Fruit fly (Drosophila melanogaster) whole organism, pupa: ENCODE measurements around the gene caz.

Experiments
- CG10348 ChIP-seq: fragments of 200-800 bp; sonication (Bioruptor generic); IDR thresholded peaks from 2 replicates; pipeline ENCODE4 v1.3.6; 2022; ENCODE audit warnings: missing biosample characterization, missing genetic modification characterization
- CG12605 ChIP-seq: fragments of 200-800 bp; sonication (Bioruptor generic); IDR thresholded peaks from 2 replicates; pipeline ENCODE4 v1.3.6; 2022; ENCODE audit warnings: missing biosample characterization, missing genetic modification characterization
- CG13204 ChIP-seq: fragments of 200-800 bp; sonication (Bioruptor generic); optimal IDR thresholded peaks from 2 replicates; lab custom pipeline; 2018; ENCODE audit warnings: missing biosample characterization, mild to moderate bottlenecking, missing genetic modification characterization, moderate library complexity
- CG14655 ChIP-seq: fragments of 200-800 bp; sonication (Bioruptor generic); optimal IDR thresholded peaks from 3 replicates; lab custom pipeline; 2017; ENCODE audit warnings: mild to moderate bottlenecking, missing biosample characterization, missing genetic modification reagents, missing genetic modification characterization
- CG15710 ChIP-seq: fragments of 200-800 bp; sonication (Bioruptor generic); optimal IDR thresholded peaks from 2 replicates; lab custom pipeline; 2018; ENCODE audit warnings: missing biosample characterization, mild to moderate bottlenecking, missing genetic modification characterization, moderate library complexity
- CG17806 ChIP-seq: fragments of 200-800 bp; sonication (Bioruptor generic); optimal IDR thresholded peaks from 2 replicates; lab custom pipeline; 2018; ENCODE audit warnings: missing biosample characterization, mild to moderate bottlenecking, missing genetic modification characterization, moderate library complexity
- CG32121 ChIP-seq: fragments of 200-800 bp; sonication (Bioruptor generic); IDR thresholded peaks from 2 replicates; pipeline ENCODE4 v1.3.6; 2022; ENCODE audit warnings: missing biosample characterization, missing genetic modification characterization
- CG34367 ChIP-seq: fragments of 200-800 bp; sonication (Bioruptor generic); optimal IDR thresholded peaks from 2 replicates; lab custom pipeline; 2018; ENCODE audit warnings: missing biosample characterization, mild to moderate bottlenecking, missing genetic modification characterization
- CG4496 ChIP-seq: fragments of 200-800 bp; sonication (Bioruptor generic); IDR thresholded peaks from 3 replicates; pipeline ENCODE4 v1.3.6; 2022; ENCODE audit warnings: missing biosample characterization, missing genetic modification characterization
- CG8159 ChIP-seq: fragments of 200-800 bp; sonication (Bioruptor generic); optimal IDR thresholded peaks from 3 replicates; lab custom pipeline; 2018; ENCODE audit warnings: missing biosample characterization, mild to moderate bottlenecking, missing genetic modification characterization, moderate library complexity
- CG8301 ChIP-seq: fragments of 200-800 bp; sonication (Bioruptor generic); optimal IDR thresholded peaks from 2 replicates; lab custom pipeline; 2018; ENCODE audit warnings: missing biosample characterization, mild to moderate bottlenecking, missing genetic modification characterization
- CG9948 ChIP-seq: fragments of 200-800 bp; sonication (Bioruptor generic); optimal IDR thresholded peaks from 2 replicates; lab custom pipeline; 2018; ENCODE audit warnings: missing biosample characterization, mild to moderate bottlenecking, missing genetic modification characterization, moderate library complexity
- D1 ChIP-seq: fragments of 200-800 bp; sonication (Bioruptor generic); optimal IDR thresholded peaks from 2 replicates; lab custom pipeline; 2018; ENCODE audit warnings: missing biosample characterization, mild to moderate bottlenecking, missing genetic modification characterization, moderate library complexity
- EcR ChIP-seq: fragments of 200-800 bp; sonication (Bioruptor generic); optimal IDR thresholded peaks from 3 replicates; lab custom pipeline; 2019; ENCODE audit warnings: missing biosample characterization, missing genetic modification characterization, mild to moderate bottlenecking, moderate library complexity, missing genetic modification reagents
- Ets98B ChIP-seq: fragments of 200-800 bp; sonication (Bioruptor generic); IDR thresholded peaks from 2 replicates; pipeline ENCODE4 v1.3.6; 2022; ENCODE audit warnings: missing biosample characterization, missing genetic modification characterization
- Pif1A ChIP-seq: fragments of 200-800 bp; sonication (Bioruptor generic); optimal IDR thresholded peaks from 3 replicates; lab custom pipeline; 2016; ENCODE audit warnings: missing biosample characterization, missing genetic modification characterization
- Pif1B ChIP-seq: fragments of 200-800 bp; sonication (Bioruptor generic); optimal IDR thresholded peaks from 3 replicates; lab custom pipeline; 2016; ENCODE audit warnings: missing biosample characterization, missing genetic modification characterization
- Snoo ChIP-seq: fragments of 200-800 bp; sonication (Bioruptor generic); optimal IDR thresholded peaks from 3 replicates; lab custom pipeline; 2017; ENCODE audit warnings: missing biosample characterization, mild to moderate bottlenecking, missing genetic modification characterization, inconsistent platforms
- gl ChIP-seq: fragments of 200-800 bp; sonication (Bioruptor generic); optimal IDR thresholded peaks from 2 replicates; lab custom pipeline; 2018; ENCODE audit warnings: missing biosample characterization, mild to moderate bottlenecking, missing genetic modification characterization
- rn ChIP-seq: fragments of 200-800 bp; sonication (Bioruptor generic); IDR thresholded peaks from 2 replicates; pipeline ENCODE4 v1.3.6; 2022; ENCODE audit warnings: missing biosample characterization, missing genetic modification characterization

The caz gene

dm6 chrX:16281305-16281704 is 7.3 kb upstream of the caz start:
- no peak for TF ChIP-seq CG13204 (GFP tag; lab: Kevin White, UChicago)
- TF ChIP-seq Ets98B, result no peak
- no peak for TF ChIP-seq rn (GFP tag; lab: Robert Waterston, UW)
- no peak for TF ChIP-seq CG9948
- TF ChIP-seq CG10348 (GFP tag; lab: Robert Waterston, UW), result no peak
- no peak for TF ChIP-seq CG34367 (tag; lab: Kevin White, UChicago)
- no peak for TF ChIP-seq D1 (tag; lab: Kevin White, UChicago)
- no peak for TF ChIP-seq CG17806 (tag; lab: Kevin White, UChicago)
- no peak for TF ChIP-seq gl (tag; lab: Kevin White, UChicago)
- no peak for TF ChIP-seq CG14655 (GFP tag; lab: Kevin White, UChicago)
- TF ChIP-seq CG12605 (GFP tag; lab: Robert Waterston, UW), result no peak
- no peak for TF ChIP-seq Pif1A (GFP tag; lab: Kevin White, UChicago)

- TF ChIP-seq EcR (GFP tag; lab: Kevin White, UChicago) (peak; percentile 16), CG8159 (tag; lab: Kevin White, UChicago) (no peak), Snoo (tag; lab: Kevin White, UChicago) (no peak), D1 (tag; lab: Kevin White, UChicago) (no peak), CG32121 (GFP tag; lab: Robert Waterston, UW) (no peak)
Observed at dm6 chrX:16281717-16282529, 6.7 kb upstream of the caz start.

dm6 chrX:16285186-16285585 is 3.4 kb upstream of the caz start:
- TF ChIP-seq EcR (GFP tag; lab: Kevin White, UChicago) (no peak), CG4496 (peak; percentile 35; the same call in 2 of the 3 replicates), gl (tag; lab: Kevin White, UChicago) (no peak), CG15710 (no peak), Pif1B (GFP tag; lab: Kevin White, UChicago) (no peak), CG34367 (tag; lab: Kevin White, UChicago) (no peak), CG14655 (GFP tag; lab: Kevin White, UChicago) (no peak), Snoo (tag; lab: Kevin White, UChicago) (peak; percentile 0), CG8301 (no peak), CG17806 (tag; lab: Kevin White, UChicago) (no peak), CG13204 (GFP tag; lab: Kevin White, UChicago) (no peak)

- TF ChIP-seq CG34367 (tag; lab: Kevin White, UChicago), result no peak
- TF ChIP-seq Ets98B, result 0 out of 2 replicates have a peak, but pooled peaks have one; percentile 9
- TF ChIP-seq CG12605 (GFP tag; lab: Robert Waterston, UW), result no peak
- no peak for TF ChIP-seq CG32121 (GFP tag; lab: Robert Waterston, UW)
- TF ChIP-seq EcR (GFP tag; lab: Kevin White, UChicago), result no peak
Observed at dm6 chrX:16286083-16286666, 2.4 kb upstream of the caz start, which contains the start of gene UQCR-14. Gene UQCR-14, plus strand, starts transcription at chrX:16286288.

- no peak for TF ChIP-seq EcR (GFP tag; lab: Kevin White, UChicago)
- no peak for TF ChIP-seq CG13204 (GFP tag; lab: Kevin White, UChicago)
- no peak for TF ChIP-seq CG4496
- no peak for TF ChIP-seq CG14655 (GFP tag; lab: Kevin White, UChicago)
- TF ChIP-seq D1 (tag; lab: Kevin White, UChicago), result no peak
- no peak for TF ChIP-seq gl (tag; lab: Kevin White, UChicago)
- no peak for TF ChIP-seq CG8159 (tag; lab: Kevin White, UChicago)
Observed at dm6 chrX:16288999-16289398, 389 bp downstream of the caz start.

dm6 chrX:16292646-16293045 is 4.0 kb downstream of the caz start:
- TF ChIP-seq CG14655 (GFP tag; lab: Kevin White, UChicago) (no peak), rn (GFP tag; lab: Robert Waterston, UW) (no peak), CG8301 (no peak), CG8159 (tag; lab: Kevin White, UChicago) (no peak), CG12605 (GFP tag; lab: Robert Waterston, UW) (no peak), Ets98B (no peak)
